Worm (Caenorhabditis elegans): ENCODE measurements around the gene C05C12.4.

The C05C12.4 gene

ce11 chrIV:11229013-11229412 is 18.9 kb downstream of the C05C12.4 start:
- peak; percentile 12 for TF ChIP-seq pqm-1 (tag; optimal IDR thresholded peaks at IDR 0.05)
- no peak for TF ChIP-seq nfya-1 (tag; optimal IDR thresholded peaks at IDR 0.05; ENCODE audit: insufficient read depth)
- no peak for TF ChIP-seq jun-1 (tag; optimal IDR thresholded peaks at IDR 0.05)
- no peak for TF ChIP-seq elt-1 (tag; optimal IDR thresholded peaks at IDR 0.05)
- peak; percentile 45 for TF ChIP-seq elt-2 (tag; optimal IDR thresholded peaks at IDR 0.05)

ce11 chrIV:11226545-11226944 is 21.3 kb downstream of the C05C12.4 start:
- TF ChIP-seq nhr-25 (tag; optimal IDR thresholded peaks at IDR 0.05) = peak; percentile 1
- TF ChIP-seq mml-1 (tag; optimal IDR thresholded peaks at IDR 0.05) = no peak
- TF ChIP-seq elt-3 (tag; optimal IDR thresholded peaks at IDR 0.05) = peak in 1 of 3 experiments; percentile 51
- TF ChIP-seq R02D3.7 (tag; optimal IDR thresholded peaks at IDR 0.05) = peak; percentile 15
- TF ChIP-seq tbx-2 (tag; optimal IDR thresholded peaks at IDR 0.05) = no peak
- TF ChIP-seq nhr-43 (tag; optimal IDR thresholded peaks at IDR 0.05; ENCODE audit: poor library complexity, severe bottlenecking) = peak; percentile 29
- no peak for TF ChIP-seq nhr-67 (tag; optimal IDR thresholded peaks at IDR 0.05)

DNA sequence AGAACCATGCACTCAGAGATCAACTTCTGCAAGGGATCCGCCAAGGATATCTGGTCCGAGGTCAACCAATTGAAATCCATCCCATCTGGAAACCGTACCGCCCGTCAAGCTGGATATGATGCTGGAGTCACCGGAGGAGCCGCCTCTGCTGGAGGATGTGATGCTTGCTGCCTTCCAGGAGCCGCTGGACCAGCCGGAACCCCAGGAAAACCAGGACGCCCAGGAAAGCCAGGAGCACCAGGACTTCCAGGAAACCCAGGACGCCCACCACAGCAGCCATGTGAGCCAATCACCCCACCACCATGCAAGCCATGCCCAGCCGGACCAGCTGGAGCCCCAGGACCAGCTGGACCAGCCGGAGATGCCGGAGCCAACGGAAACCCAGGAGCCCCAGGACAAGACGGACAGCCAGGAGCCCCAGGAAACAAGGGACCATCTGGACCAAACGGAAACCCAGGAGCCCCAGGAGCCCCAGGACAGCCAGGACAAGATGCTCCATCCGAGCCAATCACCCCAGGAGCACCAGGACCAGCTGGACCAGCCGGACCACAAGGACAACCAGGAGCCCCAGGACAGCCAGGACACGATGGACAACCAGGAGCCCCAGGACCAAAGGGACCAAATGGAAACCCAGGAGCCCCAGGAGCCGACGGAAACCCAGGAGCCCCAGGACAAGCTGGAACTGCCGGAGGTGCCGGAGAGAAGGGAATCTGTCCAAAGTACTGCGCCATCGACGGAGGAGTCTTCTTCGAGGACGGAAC is 22.0 kb downstream of the C05C12.4 start:
- TF ChIP-seq nhr-43 (tag; optimal IDR thresholded peaks at IDR 0.05; ENCODE audit: poor library complexity, severe bottlenecking) = peak; percentile 51

DNA sequence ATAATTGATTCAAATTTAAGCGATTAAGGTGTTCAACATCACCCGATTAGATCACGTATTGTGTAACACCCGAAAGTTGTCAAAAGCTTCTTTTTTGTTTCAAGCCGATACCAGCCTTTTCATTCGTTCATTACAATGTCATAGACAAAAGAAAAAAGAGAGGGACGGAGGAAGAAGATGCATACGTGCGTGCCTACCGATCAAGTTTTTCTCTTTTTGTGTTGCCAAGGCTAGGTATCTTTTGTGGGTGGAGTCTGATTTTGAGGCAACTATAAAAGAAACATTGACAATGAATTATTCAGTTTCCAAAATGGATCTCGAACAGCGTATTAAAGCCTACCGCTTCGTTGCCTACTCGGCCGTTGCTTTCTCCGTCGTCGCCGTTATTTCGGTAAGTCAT is 22.7 kb downstream of the C05C12.4 start, which contains the start of gene col-125:
col-125 (plus strand) TSS at position 301 of the 400 bp plus-strand sequence.
- TF ChIP-seq mdl-1 (tag; optimal IDR thresholded peaks at IDR 0.05) (no peak), nhr-25 (tag; optimal IDR thresholded peaks at IDR 0.05) (peak; percentile 70), nfya-1 (tag; optimal IDR thresholded peaks at IDR 0.05; ENCODE audit: insufficient read depth) (peak; percentile 21)

- TF ChIP-seq ztf-4 (tag; optimal IDR thresholded peaks at IDR 0.05) = no peak
- TF ChIP-seq eor-1 (tag; optimal IDR thresholded peaks at IDR 0.05) = no peak
- no peak for TF ChIP-seq ZK546.5 (tag; optimal IDR thresholded peaks at IDR 0.05)
These were observed 24.0 kb downstream of the C05C12.4 start, which contains the start of gene C29F4.3 for ce11 chrIV:11223878-11224277. Gene C29F4.3 (minus strand): TSS chrIV:11223978.

DNA sequence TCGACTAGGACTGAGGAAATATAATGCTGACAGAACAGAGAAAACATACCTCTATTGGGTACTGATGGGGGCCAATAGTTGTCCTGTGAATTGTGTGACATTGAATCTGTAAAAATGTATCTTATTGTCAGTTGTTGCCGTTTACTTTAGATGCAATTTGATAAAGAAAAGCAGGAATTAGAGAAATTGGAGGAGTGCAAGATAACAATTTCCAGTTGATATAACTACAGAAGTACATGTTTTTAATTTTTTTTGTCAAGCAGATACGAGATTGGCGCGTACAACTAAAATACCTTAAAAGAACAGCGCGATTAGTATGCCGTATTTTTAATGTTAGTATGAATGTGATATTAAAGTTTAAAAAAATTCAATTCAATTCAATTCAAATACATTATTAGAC is 29.8 kb downstream of the C05C12.4 start, which contains the start of gene zip-6:
zip-6 (minus strand) TSS at position 101 of the 400 bp plus-strand sequence.
- no peak for TF ChIP-seq egl-27 (tag; optimal IDR thresholded peaks at IDR 0.05)
- no peak for TF ChIP-seq elt-1 (tag; optimal IDR thresholded peaks at IDR 0.05)
- TF ChIP-seq R02D3.7 (tag; optimal IDR thresholded peaks at IDR 0.05) = no peak
- TF ChIP-seq jun-1 (tag; optimal IDR thresholded peaks at IDR 0.05) = no peak

DNA sequence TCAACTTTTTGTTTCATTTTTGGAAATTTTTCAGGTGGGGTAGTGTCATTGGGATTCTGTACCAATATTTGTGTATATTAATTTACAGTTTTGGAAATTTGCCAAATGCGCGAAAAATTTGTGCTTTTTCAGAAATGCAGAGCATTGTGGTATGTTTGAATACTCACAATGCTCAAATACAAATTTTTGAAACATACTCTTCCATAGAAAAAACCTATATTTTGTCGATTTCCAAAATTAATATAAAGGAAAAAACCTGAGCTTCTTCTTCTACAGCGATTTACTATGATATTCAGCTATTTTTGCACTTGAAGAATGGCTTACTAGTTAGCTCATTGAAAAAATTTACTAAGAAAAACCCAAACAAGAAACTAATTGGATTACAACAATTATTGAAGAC is 34.9 kb downstream of the C05C12.4 start:
- no peak for TF ChIP-seq daf-12 (tag; optimal IDR thresholded peaks at IDR 0.05)
- no peak for TF ChIP-seq jun-1 (tag; optimal IDR thresholded peaks at IDR 0.05)
- TF ChIP-seq lin-39 (tag; optimal IDR thresholded peaks at IDR 0.05) = no peak
- TF ChIP-seq ama-1 (optimal IDR thresholded peaks at IDR 0.05) = no peak
- no peak for TF ChIP-seq elt-2 (tag; optimal IDR thresholded peaks at IDR 0.05)
- TF ChIP-seq ceh-16 (tag; optimal IDR thresholded peaks at IDR 0.05) = no peak
- no peak for TF ChIP-seq R02D3.7 (tag; optimal IDR thresholded peaks at IDR 0.05)
- TF ChIP-seq fos-1 (tag; optimal IDR thresholded peaks at IDR 0.05) = no peak
- TF ChIP-seq mml-1 (tag; optimal IDR thresholded peaks at IDR 0.05) = no peak
- TF ChIP-seq nhr-25 (tag; optimal IDR thresholded peaks at IDR 0.05) = no peak
- no peak for TF ChIP-seq fkh-2 (tag; optimal IDR thresholded peaks at IDR 0.05)
- no peak for TF ChIP-seq elt-1 (tag; optimal IDR thresholded peaks at IDR 0.05)
- no peak for TF ChIP-seq pqm-1 (tag; optimal IDR thresholded peaks at IDR 0.05)
- TF ChIP-seq pha-4 (tag; optimal IDR thresholded peaks at IDR 0.05) = no peak
- no peak for TF ChIP-seq nhr-76 (tag; optimal IDR thresholded peaks at IDR 0.05)

ce11 chrIV:11211547-11211946 is 36.3 kb downstream of the C05C12.4 start:
- TF ChIP-seq nhr-23 (tag; optimal IDR thresholded peaks at IDR 0.05) (peak; percentile 15), fos-1 (tag; optimal IDR thresholded peaks at IDR 0.05) (no peak), elt-1 (tag; optimal IDR thresholded peaks at IDR 0.05) (peak; percentile 96), nhr-25 (tag; optimal IDR thresholded peaks at IDR 0.05) (peak; percentile 54), lsy-12 (tag; optimal IDR thresholded peaks at IDR 0.05) (no peak), lin-15B (tag; optimal IDR thresholded peaks at IDR 0.05) (no peak), daf-12 (tag; optimal IDR thresholded peaks at IDR 0.05) (no peak), R02D3.7 (tag; optimal IDR thresholded peaks at IDR 0.05) (no peak), unc-62 (GFP tag; optimal IDR thresholded peaks at IDR 0.05) (peak; percentile 25), pqm-1 (tag; optimal IDR thresholded peaks at IDR 0.05) (peak; percentile 18), ceh-28 (tag; optimal IDR thresholded peaks at IDR 0.05) (peak; percentile 29), ceh-16 (tag; optimal IDR thresholded peaks at IDR 0.05) (no peak), ama-1 (optimal IDR thresholded peaks at IDR 0.05) (no peak), eor-1 (tag; optimal IDR thresholded peaks at IDR 0.05) (no peak), jun-1 (tag; optimal IDR thresholded peaks at IDR 0.05) (no peak), elt-2 (tag; optimal IDR thresholded peaks at IDR 0.05) (peak; percentile 86), mml-1 (tag; optimal IDR thresholded peaks at IDR 0.05) (no peak), ztf-4 (tag; optimal IDR thresholded peaks at IDR 0.05) (no peak), fkh-10 (GFP tag; optimal IDR thresholded peaks at IDR 0.05) (no peak), skn-1 (tag; optimal IDR thresholded peaks at IDR 0.05) (no peak), mdl-1 (tag; optimal IDR thresholded peaks at IDR 0.05) (no peak), zag-1 (tag; optimal IDR thresholded peaks at IDR 0.05) (no peak), nhr-11 (tag; optimal IDR thresholded peaks at IDR 0.05) (no peak)

All from whole organism, L3 larva.